Worm (Caenorhabditis elegans): ENCODE data around the gene C40A11.7.

The C40A11.7 gene

ce11 chrII:2099139-2099976, 51.0 kb downstream of the C40A11.7 start, which contains the start of gene math-42:
Gene math-42 (plus strand): TSS chrII:2099926.
- TF ChIP-seq unc-62 (GFP tag; optimal IDR thresholded peaks at IDR 0.05) = no peak
